Worm (Caenorhabditis elegans): ENCODE results near the gene Y94H6A.12.

- TF ChIP-seq elt-3 (tag; optimal IDR thresholded peaks at IDR 0.05): no peak
- no peak for TF ChIP-seq unc-120 (tag; optimal IDR thresholded peaks at IDR 0.05; ENCODE audit: poor library complexity, severe bottlenecking)
- TF ChIP-seq nhr-2 (tag; optimal IDR thresholded peaks at IDR 0.05): no peak
- TF ChIP-seq nhr-76 (tag; optimal IDR thresholded peaks at IDR 0.05): no peak
Observed at ce11 chrIV:2748863-2749451, 36.1 kb upstream of the Y94H6A.12 start.

All from whole organism, mixed stage, embryonic.